Fruit fly (Drosophila melanogaster): ENCODE results near the gene Cubn2.
A peak's percentile ranks its signal among the peaks of the same experiment; 100 is the strongest.

Gene Cubn2

dm6 chr3L:11788195-11788594 lies 26.4 kb downstream of the Cubn2 start (continued):
- TF ChIP-seq CG30431 (GFP tag; optimal IDR thresholded peaks at IDR 0.05) (no peak), odd (GFP tag; optimal IDR thresholded peaks at IDR 0.05) (no peak), HLH54F (GFP tag; optimal IDR thresholded peaks at IDR 0.05) (no peak), Poxn (GFP tag; IDR thresholded peaks at IDR 0.05) (no peak), nerfin-2 (GFP tag; IDR thresholded peaks at IDR 0.05; ENCODE audit: partially characterized antibody) (no peak), CG6813 (GFP tag; optimal IDR thresholded peaks at IDR 0.05) (peak; percentile 54), CG30403 (GFP tag; optimal IDR thresholded peaks at IDR 0.05) (no peak), CG12299 (tag; optimal IDR thresholded peaks at IDR 0.05) (no peak), CG2678 (tag; optimal IDR thresholded peaks at IDR 0.05) (no peak), fu2 (GFP tag; optimal IDR thresholded peaks at IDR 0.05) (no peak), trem (tag; optimal IDR thresholded peaks at IDR 0.05) (no peak), Hmx (GFP tag; optimal IDR thresholded peaks at IDR 0.05) (no peak), dmrt99B (tag; optimal IDR thresholded peaks at IDR 0.05) (no peak), BtbVII (GFP tag; optimal IDR thresholded peaks at IDR 0.05) (peak; percentile 34), CG12236 (GFP tag; optimal IDR thresholded peaks at IDR 0.05) (no peak), row (GFP tag; IDR thresholded peaks at IDR 0.05) (no peak), insv (GFP tag; optimal IDR thresholded peaks at IDR 0.05) (no peak), hkb (optimal IDR thresholded peaks at IDR 0.05) (no peak), hkb (GFP tag; IDR thresholded peaks at IDR 0.05) (peak; percentile 13; the same call in 1 of the 2 replicates), pzg (GFP tag; optimal IDR thresholded peaks at IDR 0.05) (no peak), oc (tag; optimal IDR thresholded peaks at IDR 0.05) (no peak), Neu2 (GFP tag; optimal IDR thresholded peaks at IDR 0.05; ENCODE audit: borderline replicate concordance) (no peak), CG17829 (tag; optimal IDR thresholded peaks at IDR 0.05) (no peak), Dref (GFP tag; IDR thresholded peaks at IDR 0.05) (no peak), Ets97D (GFP tag; optimal IDR thresholded peaks at IDR 0.05) (no peak), CG11696 (GFP tag; IDR thresholded peaks at IDR 0.05) (no peak), wor (GFP tag; IDR thresholded peaks at IDR 0.05) (no peak), ro (GFP tag; IDR thresholded peaks at IDR 0.05) (no peak), CG32532 (GFP tag; IDR thresholded peaks at IDR 0.05) (no peak), CG2202 (tag; optimal IDR thresholded peaks at IDR 0.05) (no peak), Sox100B (GFP tag; optimal IDR thresholded peaks at IDR 0.05) (no peak), CG2889 (GFP tag; IDR thresholded peaks at IDR 0.05) (no peak), Vsx1 (GFP tag; optimal IDR thresholded peaks at IDR 0.05) (no peak), CG6654 (GFP tag; optimal IDR thresholded peaks at IDR 0.05) (no peak), Dad (GFP tag; optimal IDR thresholded peaks at IDR 0.05) (no peak), CG10366 (GFP tag; IDR thresholded peaks at IDR 0.05) (no peak), BEAF-32 (GFP tag; optimal IDR thresholded peaks at IDR 0.05) (no peak), CG31441 (GFP tag; IDR thresholded peaks at IDR 0.05) (no peak), MESR4 (GFP tag; optimal IDR thresholded peaks at IDR 0.05) (no peak), CG7556 (GFP tag; optimal IDR thresholded peaks at IDR 0.05) (no peak), D19B (GFP tag; optimal IDR thresholded peaks at IDR 0.05) (no peak), CG6791 (GFP tag; IDR thresholded peaks at IDR 0.05; ENCODE audit: partially characterized antibody) (no peak), Lhr (GFP tag; optimal IDR thresholded peaks at IDR 0.05) (no peak), CG15514 (GFP tag; optimal IDR thresholded peaks at IDR 0.05) (peak; percentile 36), CG13287 (GFP tag; IDR thresholded peaks at IDR 0.05; ENCODE audit: partially characterized antibody) (no peak), sna (GFP tag; IDR thresholded peaks at IDR 0.05; ENCODE audit: partially characterized antibody) (no peak), CG17359 (tag; optimal IDR thresholded peaks at IDR 0.05) (no peak), CG31365 (tag; optimal IDR thresholded peaks at IDR 0.05) (no peak), tna (GFP tag; IDR thresholded peaks at IDR 0.05; ENCODE audit: partially characterized antibody) (no peak), Atf3 (GFP tag; optimal IDR thresholded peaks at IDR 0.05) (no peak), Awh (GFP tag; IDR thresholded peaks at IDR 0.05) (no peak), H15 (GFP tag; IDR thresholded peaks at IDR 0.05) (no peak)
